Worm (Caenorhabditis elegans): ENCODE measurements around the gene Y116A8C.40.

ce11 chrIV:17179071-17179470 is 28.3 kb upstream of the Y116A8C.40 start:
- TF ChIP-seq elt-1 (tag; optimal IDR thresholded peaks at IDR 0.05) (no peak), unc-62 (GFP tag; optimal IDR thresholded peaks at IDR 0.05) (no peak), gmeb-1 (tag; optimal IDR thresholded peaks at IDR 0.05) (no peak), nhr-10 (tag; optimal IDR thresholded peaks at IDR 0.05) (no peak), ZK546.5 (tag; optimal IDR thresholded peaks at IDR 0.05) (no peak), alr-1 (tag; optimal IDR thresholded peaks at IDR 0.05) (no peak)

All from whole organism, L2 larva.